Worm (Caenorhabditis elegans): ENCODE data around the gene K02E11.10.

K02E11.10 gene

DNA sequence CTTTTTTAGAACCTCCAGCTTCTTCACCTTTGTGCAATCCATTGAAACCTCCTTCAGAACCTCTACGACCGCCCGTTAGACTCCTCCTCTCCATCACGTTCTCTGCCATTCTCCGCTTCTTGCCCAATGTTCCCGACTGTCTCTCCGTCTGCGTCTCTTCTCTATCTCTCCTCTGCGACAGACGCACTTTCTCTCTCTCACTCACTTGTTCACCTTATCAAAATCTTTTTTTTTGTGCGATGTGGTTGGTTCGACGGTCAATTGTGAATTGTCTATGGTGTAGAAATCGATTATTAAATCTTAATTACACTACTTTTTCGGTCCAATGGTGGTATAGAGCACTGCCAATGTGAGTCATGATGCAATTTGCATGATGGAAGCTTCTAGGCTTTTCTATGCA is 47.5 kb downstream of the K02E11.10 start, which contains the start of gene atfs-1 (continued):
- TF ChIP-seq egl-27 (tag; optimal IDR thresholded peaks at IDR 0.05), result peak in 1 of 2 experiments; percentile 6
- TF ChIP-seq fkh-8 (tag; optimal IDR thresholded peaks at IDR 0.05), result peak; percentile 10
- TF ChIP-seq mdl-1 (tag; optimal IDR thresholded peaks at IDR 0.05), result peak in 1 of 2 experiments; percentile 68
- peak; percentile 20 for TF ChIP-seq dsc-1 (tag; optimal IDR thresholded peaks at IDR 0.05)
- peak; percentile 72 for TF ChIP-seq nhr-47 (tag; optimal IDR thresholded peaks at IDR 0.05)
- TF ChIP-seq efl-1 (optimal IDR thresholded peaks at IDR 0.05), result peak; percentile 64 to 75
- TF ChIP-seq efl-1 (GFP tag; optimal IDR thresholded peaks at IDR 0.05 in 1 of 2), result peak; percentile 27 to 85
- TF ChIP-seq lsy-2 (tag; optimal IDR thresholded peaks at IDR 0.05), result peak; percentile 49 to 68
- no peak for TF ChIP-seq ceh-88 (GFP tag; IDR thresholded peaks at IDR 0.05)
- TF ChIP-seq jun-1 (tag; optimal IDR thresholded peaks at IDR 0.05), result peak; percentile 70
- peak; percentile 72 for TF ChIP-seq swsn-7 (tag; optimal IDR thresholded peaks at IDR 0.05)
- peak; percentile 82 for TF ChIP-seq nhr-20 (tag; optimal IDR thresholded peaks at IDR 0.05)
- peak; percentile 64 for TF ChIP-seq mep-1 (tag; optimal IDR thresholded peaks at IDR 0.05)
- no peak for TF ChIP-seq alr-1 (tag; optimal IDR thresholded peaks at IDR 0.05; ENCODE audit: borderline replicate concordance)
- TF ChIP-seq ets-5 (GFP tag; IDR thresholded peaks at IDR 0.05), result no peak
- TF ChIP-seq nhr-85 (tag), result peak; percentile 78
- TF ChIP-seq lin-35 (GFP tag; optimal IDR thresholded peaks at IDR 0.05), result peak; percentile 55 to 78
- TF ChIP-seq nhr-77 (tag; optimal IDR thresholded peaks at IDR 0.05), result peak; percentile 63
- peak; percentile 67 for TF ChIP-seq tbx-2 (tag; optimal IDR thresholded peaks at IDR 0.05)
- TF ChIP-seq efl-3 (GFP tag; optimal IDR thresholded peaks at IDR 0.05), result no peak

DNA sequence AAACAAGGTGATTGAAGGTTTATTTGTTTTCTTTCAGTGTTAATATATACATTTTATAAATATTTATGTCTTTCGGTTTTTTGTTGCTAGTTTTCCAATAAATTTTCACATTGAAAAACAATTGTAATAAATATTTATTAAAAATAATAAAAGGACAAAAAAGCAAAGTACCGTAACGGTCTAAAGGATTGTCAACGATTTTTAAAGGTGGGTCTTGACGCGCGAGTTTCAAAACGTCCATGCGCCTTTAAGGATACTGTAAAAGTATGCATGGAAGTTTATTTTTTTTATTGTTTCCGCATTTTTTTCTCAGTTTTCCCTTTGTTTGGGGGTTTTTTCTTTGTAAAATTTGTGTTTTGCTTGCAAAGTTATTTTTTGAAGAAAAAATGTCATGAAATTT is 48.1 kb downstream of the K02E11.10 start:
- TF ChIP-seq efl-1 (optimal IDR thresholded peaks at IDR 0.05), result no peak
- peak in 1 of 2 experiments; percentile 20 for TF ChIP-seq efl-1 (GFP tag; optimal IDR thresholded peaks at IDR 0.05 in 1 of 2)
- TF ChIP-seq egl-27 (tag; optimal IDR thresholded peaks at IDR 0.05), result no peak
